Worm (Caenorhabditis elegans): ENCODE measurements around the gene gst-22.
A peak's percentile ranks its signal among the peaks of the same experiment; 100 is the strongest.

gst-22 gene

DNA sequence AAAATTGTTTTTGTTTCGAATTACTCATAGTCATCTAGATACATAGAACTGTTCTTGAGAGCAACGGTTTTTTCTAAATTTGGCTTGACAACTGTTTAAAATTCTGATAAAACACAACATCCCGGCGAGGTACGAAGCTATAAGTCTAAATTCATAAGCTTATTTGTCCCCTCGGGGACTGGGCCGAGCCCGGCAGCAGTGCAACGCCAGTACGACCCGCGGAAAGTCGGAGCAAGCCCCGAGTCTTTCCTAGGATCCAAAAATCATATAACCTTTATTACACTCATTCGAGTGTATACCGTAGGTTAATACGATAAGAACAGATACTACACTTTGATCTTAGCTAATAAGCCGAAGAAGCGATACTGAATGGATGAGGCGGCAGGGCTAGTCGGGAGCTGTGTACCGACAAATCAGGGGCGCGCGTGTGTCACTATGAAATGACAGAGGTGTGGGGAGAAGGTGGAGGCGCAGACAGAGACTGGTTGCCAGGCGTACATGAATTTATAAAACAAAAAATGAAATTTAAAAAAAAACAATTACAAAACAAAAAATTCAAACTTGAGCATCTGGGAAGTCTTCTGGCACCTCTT is 6.5 kb downstream of the gst-22 start (continued):
- TF ChIP-seq F37B4.10 (GFP tag; IDR thresholded peaks at IDR 0.05) (no peak), cebp-2 (GFP tag; IDR thresholded peaks at IDR 0.05) (no peak), snpc-3.4 (tag; optimal IDR thresholded peaks at IDR 0.05) (peak; percentile 74), ceh-100 (GFP tag; IDR thresholded peaks at IDR 0.05) (peak; percentile 40; the same call in 1 of the 2 replicates), lin-54 (GFP tag; optimal IDR thresholded peaks at IDR 0.05) (peak; percentile 16), F49E8.2 (tag; optimal IDR thresholded peaks at IDR 0.05; ENCODE audit: insufficient read depth) (peak; percentile 62), ceh-58 (GFP tag; IDR thresholded peaks at IDR 0.05) (0 out of 2 replicates have a peak, but pooled peaks have one; percentile 50), zim-3 (tag; optimal IDR thresholded peaks at IDR 0.05) (no peak), mcd-1 (GFP tag; IDR thresholded peaks at IDR 0.05) (peak; percentile 32), egrh-3 (GFP tag; IDR thresholded peaks at IDR 0.05) (0 out of 2 replicates have a peak, but pooled peaks have one; percentile 28), snpc-1.1 (tag; optimal IDR thresholded peaks at IDR 0.05; ENCODE audit: insufficient read depth) (peak; percentile 92), Y95B8A.8 (GFP tag; IDR thresholded peaks at IDR 0.05) (no peak), ekl-4 (GFP tag; IDR thresholded peaks at IDR 0.05) (peak; percentile 65), zfh-2 (GFP tag; conservative IDR thresholded peaks at IDR 0.05) (0 out of 2 replicates have a peak, but pooled peaks have one; percentile 20), nfyb-1 (GFP tag; IDR thresholded peaks at IDR 0.05) (peak; percentile 42; the same call in 1 of the 2 replicates), lin-26 (GFP tag; IDR thresholded peaks at IDR 0.05) (peak; percentile 82), B0261.1 (tag; optimal IDR thresholded peaks at IDR 0.05) (peak; percentile 21), rcor-1 (GFP tag; IDR thresholded peaks at IDR 0.05) (0 out of 2 replicates have a peak, but pooled peaks have one; percentile 26), D2030.7 (GFP tag; IDR thresholded peaks at IDR 0.05) (peak; percentile 76), die-1 (tag; optimal IDR thresholded peaks at IDR 0.05) (peak; percentile 45), rpc-1 (optimal IDR thresholded peaks at IDR 0.05) (no peak), rpc-1 (tag; optimal IDR thresholded peaks at IDR 0.05) (peak; percentile 3), lin-40 (tag; optimal IDR thresholded peaks at IDR 0.05) (no peak), Y53G8AR.9 (GFP tag; conservative IDR thresholded peaks at IDR 0.05) (0 out of 2 replicates have a peak, but pooled peaks have one; percentile 44), mel-28 (tag; optimal IDR thresholded peaks at IDR 0.05; ENCODE audit: borderline replicate concordance) (no peak), hmg-1.2 (GFP tag; IDR thresholded peaks at IDR 0.05) (peak; percentile 91), egl-44 (GFP tag; IDR thresholded peaks at IDR 0.05) (0 out of 2 replicates have a peak, but pooled peaks have one; percentile 52), aptf-2 (GFP tag; conservative IDR thresholded peaks at IDR 0.05) (0 out of 2 replicates have a peak, but pooled peaks have one; percentile 29)

DNA sequence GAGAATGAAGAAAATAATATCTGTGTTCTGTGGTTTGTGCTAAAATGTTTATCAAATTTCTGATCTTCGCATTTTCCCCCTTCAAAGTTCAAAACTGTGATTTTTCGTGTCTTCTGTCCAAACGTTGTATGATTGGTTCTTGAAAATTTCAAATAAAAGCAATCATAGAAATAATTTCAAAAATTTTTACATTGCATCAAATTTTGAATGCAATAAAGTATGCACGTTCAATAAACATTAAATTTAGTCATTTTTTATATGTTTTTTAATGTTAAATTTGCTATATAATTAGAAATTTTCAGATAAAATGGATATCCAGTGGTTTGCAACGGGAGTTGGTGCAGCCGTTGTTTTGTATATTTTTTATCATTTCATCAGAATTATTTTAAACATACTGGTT is 8.1 kb downstream of the gst-22 start, which contains the start of gene stdh-2:
stdh-2 (plus strand) TSS at position 301 of the 400 bp plus-strand sequence.
- TF ChIP-seq madf-8 (GFP tag; conservative IDR thresholded peaks at IDR 0.05) (no peak), hsf-1 (GFP tag; IDR thresholded peaks at IDR 0.05) (no peak), repo-1 (tag; optimal IDR thresholded peaks at IDR 0.05) (no peak), F10E7.11 (tag; optimal IDR thresholded peaks at IDR 0.05) (no peak), nhr-90 (tag; optimal IDR thresholded peaks at IDR 0.05) (no peak), let-607 (tag; optimal IDR thresholded peaks at IDR 0.05) (no peak), Y95B8A.8 (GFP tag; IDR thresholded peaks at IDR 0.05) (no peak)

DNA sequence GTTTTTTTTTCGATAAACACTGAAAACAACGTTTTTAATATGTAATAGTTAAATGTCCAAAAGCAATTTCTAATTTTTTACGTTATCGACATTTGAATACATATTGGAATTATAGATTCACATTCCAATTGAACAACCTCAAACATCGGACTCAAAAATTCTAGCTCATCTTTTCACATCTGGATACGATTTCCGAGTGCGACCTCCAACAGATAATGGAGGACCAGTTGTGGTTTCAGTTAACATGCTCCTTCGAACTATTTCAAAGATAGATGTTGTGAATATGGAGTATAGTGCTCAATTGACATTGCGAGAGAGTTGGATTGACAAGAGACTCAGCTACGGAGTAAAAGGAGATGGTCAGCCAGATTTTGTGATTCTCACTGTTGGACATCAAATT is 12.1 kb downstream of the gst-22 start:
- TF ChIP-seq madf-8 (GFP tag; conservative IDR thresholded peaks at IDR 0.05) (no peak), mel-28 (tag; optimal IDR thresholded peaks at IDR 0.05; ENCODE audit: borderline replicate concordance) (no peak), fkh-3 (tag; optimal IDR thresholded peaks at IDR 0.05) (no peak), zfh-2 (GFP tag; conservative IDR thresholded peaks at IDR 0.05) (no peak), nhr-120 (GFP tag; IDR thresholded peaks at IDR 0.05) (no peak), rec-8 (tag; optimal IDR thresholded peaks at IDR 0.05) (no peak), egl-18 (GFP tag; IDR thresholded peaks at IDR 0.05) (no peak), F57A8.1 (GFP tag; optimal IDR thresholded peaks at IDR 0.05) (no peak), athp-1 (tag; optimal IDR thresholded peaks at IDR 0.05) (no peak), ama-1 (optimal IDR thresholded peaks at IDR 0.05) (no peak), ama-1 (GFP tag; optimal IDR thresholded peaks at IDR 0.05) (no peak), dox-1 (GFP tag; IDR thresholded peaks at IDR 0.05) (no peak), ceh-40 (GFP tag; IDR thresholded peaks at IDR 0.05) (no peak), mxl-1 (tag; optimal IDR thresholded peaks at IDR 0.05) (no peak)

All from whole organism, young adult.